Worm (Caenorhabditis elegans): Measurements from ENCODE around the gene Y47C4A.1.
"Not testable (repeated sequence)": the region's sequence is repeated elsewhere in the genome, so short reads cannot be mapped to it uniquely, and the experiment has no call there.

Gene Y47C4A.1

ce11 chrX:296934-297333, 10.9 kb upstream of the Y47C4A.1 start, which contains the start of gene R57.2:
R57.2 (plus strand) TSS chrX:297234.
- TF ChIP-seq dao-5 (tag; optimal IDR thresholded peaks at IDR 0.05) (no peak), W03F9.2 (tag; optimal IDR thresholded peaks at IDR 0.05) (no peak), him-1 (tag; optimal IDR thresholded peaks at IDR 0.05) (no peak)

- no peak for TF ChIP-seq him-1 (tag; optimal IDR thresholded peaks at IDR 0.05)
- no peak for TF ChIP-seq dao-5 (tag; optimal IDR thresholded peaks at IDR 0.05)
- TF ChIP-seq W03F9.2 (tag; optimal IDR thresholded peaks at IDR 0.05): no peak
Observed at ce11 chrX:295726-296125, 9.7 kb upstream of the Y47C4A.1 start.

- not testable (repeated sequence) for TF ChIP-seq him-1, dao-5, W03F9.2 (tag; optimal IDR thresholded peaks at IDR 0.05)
Observed at ce11 chrX:273912-274311, 12.1 kb downstream of the Y47C4A.1 start, which contains the start of gene Y108F1.5. Y108F1.5 (minus strand) TSS chrX:274012.

- TF ChIP-seq him-1 (tag; optimal IDR thresholded peaks at IDR 0.05) (no peak), W03F9.2 (tag; optimal IDR thresholded peaks at IDR 0.05) (no peak), dao-5 (tag; optimal IDR thresholded peaks at IDR 0.05) (no peak)
Observed at ce11 chrX:271509-271908, 14.5 kb downstream of the Y47C4A.1 start.

- not testable (repeated sequence) for TF ChIP-seq W03F9.2, dao-5, him-1 (tag; optimal IDR thresholded peaks at IDR 0.05)
Observed at ce11 chrX:239077-239476, 46.9 kb downstream of the Y47C4A.1 start, which contains the start of gene AC8.10. AC8.10 (minus strand) TSS chrX:239177.

All from whole organism, L4/young adult.